Worm (Caenorhabditis elegans) whole organism, midembryonic: ENCODE data around the gene F55C9.14.

Experiments
- cog-1 ChIP-seq: sonication (generic microtip); optimal IDR thresholded peaks from 2 replicates; lab custom pipeline; 2016; ENCODE audit warnings: missing genetic modification characterization, missing compliant biosample characterization
- klf-2 ChIP-seq: fragments of 200-800 bp; sonication (Bioruptor generic); conservative IDR thresholded peaks from 2 replicates; pipeline ENCODE4 v1.3.6; 2022; ENCODE audit warnings: missing genetic modification reagents, missing genetic modification characterization, missing compliant biosample characterization
- ref-1 ChIP-seq: fragments of 200-800 bp; sonication (Bioruptor generic); conservative IDR thresholded peaks from 2 replicates; pipeline ENCODE4 v1.3.6; 2022; ENCODE audit warnings: missing genetic modification reagents, missing genetic modification characterization, missing compliant biosample characterization
- tab-1 ChIP-seq: fragments of 200-800 bp; sonication (Bioruptor generic); IDR thresholded peaks from 2 replicates; pipeline ENCODE4 v1.3.6; 2022; ENCODE audit warnings: missing genetic modification characterization, missing compliant biosample characterization
- ztf-29 ChIP-seq: fragments of 200-800 bp; sonication (Bioruptor generic); IDR thresholded peaks from 2 replicates; pipeline ENCODE4 v1.3.6; 2022; ENCODE audit warnings: missing genetic modification reagents, missing genetic modification characterization, missing compliant biosample characterization

DNA sequence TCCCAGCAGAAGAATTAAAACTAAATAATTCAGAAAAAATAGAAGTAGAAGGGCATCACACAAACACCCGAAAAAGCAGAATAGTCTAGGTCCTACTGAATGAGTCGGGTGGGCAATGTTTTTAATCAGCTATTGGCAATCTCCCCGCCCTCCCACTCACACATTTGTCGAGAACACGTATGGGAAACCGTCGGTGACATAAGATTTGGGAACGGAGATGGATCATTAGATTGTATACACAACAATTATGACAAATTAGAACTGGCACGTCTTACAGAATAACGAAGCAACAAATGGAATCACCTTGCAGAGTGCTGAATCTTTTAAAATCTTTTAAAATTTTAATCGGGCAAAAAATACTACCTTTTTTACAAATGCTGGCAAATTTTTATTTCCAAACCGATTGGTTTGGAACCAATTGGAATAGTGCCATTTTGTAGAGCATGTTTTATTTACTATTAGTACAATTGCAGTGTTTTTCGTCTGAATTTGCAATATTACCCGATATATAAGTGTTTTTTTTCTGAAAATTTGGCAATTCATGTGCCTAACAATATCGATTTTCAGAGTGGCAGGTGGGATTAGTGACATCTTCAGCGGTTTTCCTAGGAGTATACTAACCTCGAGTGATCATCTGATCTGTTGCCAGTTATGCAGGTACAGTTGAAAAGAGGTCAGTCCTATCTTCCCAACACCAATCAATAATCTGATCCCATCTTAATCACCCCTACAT, 11.1 kb upstream of the F55C9.14 start, which contains the start of the genes F55C9.3 and fbxb-57:
- TF ChIP-seq klf-2 (GFP tag; lab: Robert Waterston, UW) (no peak), ztf-29 (GFP tag; lab: Robert Waterston, UW) (no peak), tab-1 (GFP tag; lab: Robert Waterston, UW) (no peak), cog-1 (tag; lab: Kevin White, UChicago) (no peak), ref-1 (no peak)
